Worm (Caenorhabditis elegans) whole organism, L4 larva: Measurements from ENCODE around the gene rsp-1.

ENCODE experiments used
- ceh-82 ChIP-seq: sonication (generic microtip); optimal IDR thresholded peaks from 2 replicates; lab custom pipeline; 2017; ENCODE audit warnings: missing biosample characterization, missing genetic modification characterization
- ces-1 ChIP-seq: fragments of 150-350 bp; sonication (generic microtip); optimal IDR thresholded peaks from 4 replicates; lab custom pipeline; 2014; ENCODE audit warnings: missing biosample characterization, missing genetic modification reagents, missing genetic modification characterization
- dmd-6 ChIP-seq: fragments of 200-800 bp; sonication (Bioruptor generic); IDR thresholded peaks from 2 replicates; pipeline ENCODE4 v1.3.6; 2022; ENCODE audit warnings: missing genetic modification reagents, missing genetic modification characterization, missing compliant biosample characterization
- egl-27 ChIP-seq: sonication (generic microtip); optimal IDR thresholded peaks from 3 replicates; lab custom pipeline; 2017; ENCODE audit warnings: missing biosample characterization, missing genetic modification reagents, missing genetic modification characterization
- mdl-1 ChIP-seq, 2 experiments: fragments of 150-350 bp in 1 of 2; sonication (generic microtip) in 1 of 2; optimal IDR thresholded peaks; 2 replicates each; lab custom pipeline; 2014 to 2017; ENCODE audit warnings: missing biosample characterization in 2 of 2, missing genetic modification characterization in 2 of 2
- nhr-11 ChIP-seq: fragments of 150-350 bp; optimal IDR thresholded peaks from 2 replicates; lab custom pipeline; 2014; ENCODE audit warnings: missing biosample characterization, missing genetic modification characterization
- nhr-237 ChIP-seq: sonication (generic microtip); optimal IDR thresholded peaks from 2 replicates; lab custom pipeline; 2017; ENCODE audit warnings: missing biosample characterization, missing genetic modification characterization
- nhr-6 ChIP-seq: fragments of 150-350 bp; optimal IDR thresholded peaks from 2 replicates; lab custom pipeline; 2014; ENCODE audit warnings: missing biosample characterization, missing genetic modification characterization
- nhr-76 ChIP-seq: fragments of 150-350 bp; optimal IDR thresholded peaks from 2 replicates; lab custom pipeline; 2014; ENCODE audit warnings: missing biosample characterization, missing genetic modification characterization
- php-3 ChIP-seq: fragments of 200-800 bp; sonication (Bioruptor generic); IDR thresholded peaks from 2 replicates; pipeline ENCODE4 v1.3.6; 2022; ENCODE audit warnings: missing genetic modification reagents, missing genetic modification characterization, missing compliant biosample characterization
- rbr-2 ChIP-seq: sonication (generic microtip); optimal IDR thresholded peaks from 2 replicates; lab custom pipeline; 2016; ENCODE audit warnings: missing genotype, missing genetic modification characterization, missing compliant biosample characterization

DNA sequence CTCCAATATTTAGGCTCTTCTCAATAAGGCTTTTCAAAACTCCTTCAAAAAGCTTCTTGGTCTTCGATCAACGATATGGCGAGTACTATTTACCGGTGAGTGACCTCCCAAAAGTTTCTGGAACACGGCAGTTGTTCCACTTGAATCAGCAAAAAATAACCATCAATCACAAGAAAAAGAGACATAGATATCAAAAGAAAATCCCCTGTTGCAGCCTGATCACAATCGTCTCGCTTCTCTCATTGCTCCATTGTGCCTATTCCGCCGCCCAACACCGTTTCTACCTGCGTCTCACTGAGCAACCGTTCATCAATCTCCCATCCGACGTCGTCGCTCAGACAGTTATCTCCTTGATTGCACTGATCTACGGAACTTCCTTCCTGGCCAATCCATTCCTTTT, 43.6 kb downstream of the rsp-1 start, which contains the start of gene emc-5:
- TF ChIP-seq ceh-82 (tag; lab: Kevin White, UChicago) = no peak
- TF ChIP-seq nhr-11 (tag; lab: Kevin White, UChicago) = no peak
- TF ChIP-seq egl-27 (tag; lab: Kevin White, UChicago) = no peak
- TF ChIP-seq nhr-76 (tag; lab: Kevin White, UChicago) = no peak
- TF ChIP-seq mdl-1 (tag; optimal IDR thresholded peaks at IDR 0.05; lab: Kevin White, UChicago) = no peak
- no peak for TF ChIP-seq ces-1
- no peak for TF ChIP-seq php-3 (GFP tag; lab: Robert Waterston, UW)
- TF ChIP-seq dmd-6 (GFP tag; lab: Robert Waterston, UW) = no peak
- no peak for TF ChIP-seq nhr-237 (tag; lab: Kevin White, UChicago)
- TF ChIP-seq rbr-2 (tag; lab: Kevin White, UChicago) = no peak
- TF ChIP-seq nhr-6 = no peak
